Worm (Caenorhabditis elegans) whole organism, L4/young adult: ENCODE data around the gene semo-1.

Source experiments
- W03F9.2 ChIP-seq: fragments of 150-350 bp; optimal IDR thresholded peaks from 2 replicates; lab custom pipeline; 2014; ENCODE audit warnings: missing biosample characterization, missing genetic modification characterization
- him-1 ChIP-seq: sonication (generic microtip); optimal IDR thresholded peaks from 2 replicates; lab custom pipeline; 2016; ENCODE audit warnings: missing genotype, missing genetic modification reagents, missing genetic modification characterization, missing compliant biosample characterization

- TF ChIP-seq him-1 (peak; percentile 67), W03F9.2 (tag; lab: Kevin White, UChicago) (peak; percentile 24)
Measured at ce11 chrIV:14032620-14033501, 18.1 kb upstream of the semo-1 start.
